Worm (Caenorhabditis elegans) whole organism, L2 larva: Measurements from ENCODE around the gene nhr-142.

Source experiments
- F13H6.1 ChIP-seq: sonication (generic microtip); optimal IDR thresholded peaks from 2 replicates; lab custom pipeline; 2016; ENCODE audit warnings: missing genetic modification characterization, missing compliant biosample characterization
- R02D3.7 ChIP-seq: fragments of 150-350 bp; optimal IDR thresholded peaks from 2 replicates; lab custom pipeline; 2014; ENCODE audit warnings: missing biosample characterization, missing genetic modification characterization
- Y55F3AM.14 ChIP-seq: fragments of 200-800 bp; sonication (Bioruptor generic); optimal IDR thresholded peaks from 2 replicates; lab custom pipeline; 2018; ENCODE audit warnings: mild to moderate bottlenecking, missing genetic modification characterization, missing compliant biosample characterization
- ZK546.5 ChIP-seq: sonication (generic microtip); optimal IDR thresholded peaks from 2 replicates; lab custom pipeline; 2017; ENCODE audit warnings: missing biosample characterization, missing genetic modification characterization
- alr-1 ChIP-seq: fragments of 150-350 bp; optimal IDR thresholded peaks from 2 replicates; lab custom pipeline; 2014; ENCODE audit warnings: missing biosample characterization, missing genetic modification characterization
- aly-2 ChIP-seq: fragments of 150-350 bp; optimal IDR thresholded peaks from 2 replicates; lab custom pipeline; 2014; ENCODE audit warnings: missing biosample characterization, missing genetic modification characterization
- blmp-1 ChIP-seq: sonication (generic microtip); optimal IDR thresholded peaks from 2 replicates; lab custom pipeline; 2017; ENCODE audit warnings: missing genetic modification characterization, mild to moderate bottlenecking, missing compliant biosample characterization, antibody characterized with exemption, moderate library complexity; ENCODE audit not compliant: insufficient read depth
- ceh-16 ChIP-seq: fragments of 150-350 bp; optimal IDR thresholded peaks from 2 replicates; lab custom pipeline; 2014; ENCODE audit warnings: missing biosample characterization, missing genetic modification characterization
- ceh-82 ChIP-seq: fragments of 150-350 bp; optimal IDR thresholded peaks from 2 replicates; lab custom pipeline; 2014; ENCODE audit warnings: missing biosample characterization, missing genetic modification characterization
- crh-2 ChIP-seq: sonication (generic microtip); optimal IDR thresholded peaks from 2 replicates; lab custom pipeline; 2017; ENCODE audit warnings: missing biosample characterization, missing genetic modification characterization
- dmd-4 ChIP-seq: sonication (generic microtip); optimal IDR thresholded peaks from 2 replicates; lab custom pipeline; 2017; ENCODE audit warnings: missing biosample characterization, missing genetic modification characterization
- egl-27 ChIP-seq: sonication (generic microtip); optimal IDR thresholded peaks from 3 replicates; lab custom pipeline; 2017; ENCODE audit warnings: missing biosample characterization, missing genetic modification reagents, missing genetic modification characterization
- elt-1 ChIP-seq: fragments of 150-350 bp; optimal IDR thresholded peaks from 2 replicates; lab custom pipeline; 2014; ENCODE audit warnings: missing biosample characterization, missing genetic modification characterization
- fos-1 ChIP-seq: fragments of 150-350 bp; optimal IDR thresholded peaks from 2 replicates; lab custom pipeline; 2014; ENCODE audit warnings: missing biosample characterization, missing genetic modification characterization
- gmeb-1 ChIP-seq: fragments of 150-350 bp; optimal IDR thresholded peaks from 2 replicates; lab custom pipeline; 2014; ENCODE audit warnings: missing biosample characterization, missing genetic modification characterization
- lin-11 ChIP-seq: fragments of 150-350 bp; sonication (generic microtip); optimal IDR thresholded peaks from 2 replicates; lab custom pipeline; 2014; ENCODE audit warnings: missing biosample characterization, missing genetic modification characterization, inconsistent platforms, mixed read lengths
- lin-39 ChIP-seq: fragments of 150-350 bp; optimal IDR thresholded peaks from 2 replicates; lab custom pipeline; 2014; ENCODE audit warnings: missing biosample characterization, missing genetic modification reagents, missing genetic modification characterization
- lsy-2 ChIP-seq, 2 experiments: fragments of 150-350 bp in 1 of 2; sonication (generic microtip) in 1 of 2; optimal IDR thresholded peaks; 2 replicates each; lab custom pipeline; 2014 to 2017; ENCODE audit warnings: missing biosample characterization in 2 of 2, missing genetic modification characterization in 2 of 2
- mab-5 ChIP-seq: fragments of 150-350 bp; optimal IDR thresholded peaks from 2 replicates; lab custom pipeline; 2014; ENCODE audit warnings: missing biosample characterization, missing genetic modification characterization
- nhr-10 ChIP-seq: sonication (generic microtip); optimal IDR thresholded peaks from 2 replicates; lab custom pipeline; 2017; ENCODE audit warnings: missing biosample characterization, missing genetic modification characterization
- nhr-11 ChIP-seq: fragments of 150-350 bp; optimal IDR thresholded peaks from 2 replicates; lab custom pipeline; 2014; ENCODE audit warnings: missing biosample characterization, missing genetic modification characterization
- nhr-12 ChIP-seq: fragments of 150-350 bp; optimal IDR thresholded peaks from 2 replicates; lab custom pipeline; 2014; ENCODE audit warnings: missing biosample characterization, missing genetic modification characterization
- nhr-129 ChIP-seq: fragments of 150-350 bp; optimal IDR thresholded peaks from 2 replicates; lab custom pipeline; 2014; ENCODE audit warnings: missing biosample characterization, missing genetic modification characterization
- nhr-21 ChIP-seq: fragments of 150-350 bp; optimal IDR thresholded peaks from 2 replicates; lab custom pipeline; 2014; ENCODE audit warnings: missing biosample characterization, missing genetic modification characterization
- nhr-237 ChIP-seq: fragments of 150-350 bp; optimal IDR thresholded peaks from 2 replicates; lab custom pipeline; 2014; ENCODE audit warnings: missing biosample characterization, missing genetic modification characterization
- nhr-25 ChIP-seq: fragments of 150-350 bp; sonication (generic microtip); optimal IDR thresholded peaks from 3 replicates; lab custom pipeline; 2014; ENCODE audit warnings: missing biosample characterization, missing genetic modification characterization
- nhr-77 ChIP-seq: fragments of 150-350 bp; optimal IDR thresholded peaks from 2 replicates; lab custom pipeline; 2014; ENCODE audit warnings: missing biosample characterization, missing genetic modification characterization
- sem-4 ChIP-seq: fragments of 150-350 bp; optimal IDR thresholded peaks from 2 replicates; lab custom pipeline; 2014; ENCODE audit warnings: missing biosample characterization, missing genetic modification reagents, missing genetic modification characterization
- skn-1 ChIP-seq: sonication (generic microtip); optimal IDR thresholded peaks from 2 replicates; lab custom pipeline; 2017; ENCODE audit warnings: missing biosample characterization, missing genetic modification characterization
- sma-3 ChIP-seq: sonication (generic microtip); optimal IDR thresholded peaks from 2 replicates; lab custom pipeline; 2016; ENCODE audit warnings: missing genetic modification reagents, missing genetic modification characterization, missing compliant biosample characterization
- sma-9 ChIP-seq, 2 experiments: fragments of 150-350 bp in 1 of 2; sonication (generic microtip) in 1 of 2; optimal IDR thresholded peaks; 2 replicates each; lab custom pipeline; 2014 to 2016; ENCODE audit warnings: missing genetic modification characterization in 2 of 2, mild to moderate bottlenecking in 1 of 2, missing biosample characterization in 1 of 2, missing compliant biosample characterization in 1 of 2, missing genetic modification reagents in 1 of 2, moderate library complexity in 1 of 2
- snpc-4 ChIP-seq: fragments of 150-350 bp; optimal IDR thresholded peaks from 2 replicates; lab custom pipeline; 2014; ENCODE audit warnings: missing biosample characterization, missing genetic modification characterization
- unc-39 ChIP-seq: fragments of 150-350 bp; optimal IDR thresholded peaks from 2 replicates; lab custom pipeline; 2014; ENCODE audit warnings: missing biosample characterization, missing genetic modification characterization
- unc-55 ChIP-seq: fragments of 150-350 bp; sonication (generic microtip); optimal IDR thresholded peaks from 3 replicates; lab custom pipeline; 2014; ENCODE audit warnings: missing biosample characterization, missing genetic modification reagents, missing genetic modification characterization
- unc-62 ChIP-seq: fragments of 150-350 bp; optimal IDR thresholded peaks from 2 replicates; lab custom pipeline; 2014; ENCODE audit warnings: missing biosample characterization, missing genetic modification reagents, missing genetic modification characterization
- ztf-1 ChIP-seq: fragments of 200-800 bp; sonication (Bioruptor generic); conservative IDR thresholded peaks from 2 replicates; pipeline ENCODE4 v1.3.6; 2022; ENCODE audit warnings: missing genetic modification characterization, missing compliant biosample characterization
- ztf-11 ChIP-seq: sonication (generic microtip); optimal IDR thresholded peaks from 2 replicates; lab custom pipeline; 2017; ENCODE audit warnings: missing biosample characterization, missing genetic modification characterization
- ztf-4 ChIP-seq: fragments of 150-350 bp; optimal IDR thresholded peaks from 2 replicates; lab custom pipeline; 2014; ENCODE audit warnings: missing biosample characterization, missing genetic modification characterization

The nhr-142 gene

ce11 chrV:5835397-5835796 lies 45.0 kb upstream of the nhr-142 start:
- TF ChIP-seq R02D3.7 (no peak), skn-1 (no peak), Y55F3AM.14 (GFP tag; lab: Kevin White, UChicago) (no peak), ZK546.5 (tag; lab: Kevin White, UChicago) (no peak), unc-62 (GFP tag; lab: Kevin White, UChicago) (no peak), blmp-1 (tag; lab: Kevin White, UChicago) (no peak), fos-1 (tag; lab: Kevin White, UChicago) (no peak), ceh-16 (tag; lab: Kevin White, UChicago) (no peak), ztf-11 (tag; lab: Kevin White, UChicago) (no peak), F13H6.1 (no peak), dmd-4 (tag; lab: Kevin White, UChicago) (no peak), alr-1 (tag; lab: Kevin White, UChicago) (no peak), nhr-11 (no peak), nhr-12 (no peak), nhr-237 (no peak), lsy-2 (tag; optimal IDR thresholded peaks at IDR 0.05; lab: Kevin White, UChicago) (no peak), nhr-129 (no peak), nhr-77 (tag; lab: Kevin White, UChicago) (no peak), lin-11 (tag; lab: Kevin White, UChicago) (no peak)

ce11 chrV:5833531-5833930 lies 43.2 kb upstream of the nhr-142 start, which contains the start of gene srh-76:
srh-76 (plus strand) TSS chrV:5833831.
- TF ChIP-seq lin-11 (tag; lab: Kevin White, UChicago), result no peak
- no peak for TF ChIP-seq lsy-2 (tag; optimal IDR thresholded peaks at IDR 0.05; lab: Kevin White, UChicago)
- TF ChIP-seq snpc-4, result no peak
- TF ChIP-seq ztf-4, result no peak
- no peak for TF ChIP-seq unc-55 (GFP tag; lab: Kevin White, UChicago)
- TF ChIP-seq ztf-1, result no peak
- TF ChIP-seq elt-1 (tag; lab: Kevin White, UChicago), result no peak
- TF ChIP-seq nhr-21 (tag; lab: Kevin White, UChicago), result no peak
- TF ChIP-seq gmeb-1 (tag; lab: Kevin White, UChicago), result no peak
- no peak for TF ChIP-seq dmd-4 (tag; lab: Kevin White, UChicago)

ce11 chrV:5832799-5833198 lies 42.4 kb upstream of the nhr-142 start:
- TF ChIP-seq lin-39 (no peak), blmp-1 (tag; lab: Kevin White, UChicago) (peak; percentile 70), ztf-4 (no peak), lsy-2 (tag; optimal IDR thresholded peaks at IDR 0.05; lab: Kevin White, UChicago) (no peak), ceh-82 (no peak), ztf-11 (tag; lab: Kevin White, UChicago) (no peak), alr-1 (tag; lab: Kevin White, UChicago) (no peak), unc-55 (GFP tag; lab: Kevin White, UChicago) (no peak), sma-9 (GFP tag; optimal IDR thresholded peaks at IDR 0.05; lab: Kevin White, UChicago) (peak; percentile 85), sma-9 (tag; optimal IDR thresholded peaks at IDR 0.05; lab: Kevin White, UChicago) (no peak), aly-2 (tag; lab: Kevin White, UChicago) (no peak), nhr-25 (peak; percentile 93), Y55F3AM.14 (GFP tag; lab: Kevin White, UChicago) (peak; percentile 55), sem-4 (tag; lab: Kevin White, UChicago) (peak; percentile 8), ZK546.5 (tag; lab: Kevin White, UChicago) (no peak), nhr-21 (tag; lab: Kevin White, UChicago) (peak; percentile 94), unc-39 (tag; lab: Kevin White, UChicago) (no peak), ceh-16 (tag; lab: Kevin White, UChicago) (no peak), mab-5 (tag; lab: Kevin White, UChicago) (peak; percentile 47), sma-3 (GFP tag; lab: Kevin White, UChicago) (peak; percentile 89), egl-27 (peak; percentile 50), nhr-129 (peak; percentile 33), fos-1 (tag; lab: Kevin White, UChicago) (peak; percentile 12), nhr-11 (no peak), crh-2 (tag; lab: Kevin White, UChicago) (peak; percentile 23)

- TF ChIP-seq sma-3 (GFP tag; lab: Kevin White, UChicago) (no peak), nhr-129 (no peak), nhr-10 (tag; lab: Kevin White, UChicago) (no peak), nhr-25 (no peak)
These were observed 40.9 kb upstream of the nhr-142 start for ce11 chrV:5831253-5831652.
